Worm (Caenorhabditis elegans) whole organism, L2 larva: Measurements from ENCODE around the gene drl-1.

Experiments used
- ceh-82 ChIP-seq: fragments of 150-350 bp; optimal IDR thresholded peaks from 2 replicates; lab custom pipeline; 2014; ENCODE audit warnings: missing biosample characterization, missing genetic modification characterization
- lin-13 ChIP-seq: fragments of 150-350 bp; optimal IDR thresholded peaks from 2 replicates; lab custom pipeline; 2014; ENCODE audit warnings: missing biosample characterization, missing genetic modification reagents, missing genetic modification characterization
- mab-5 ChIP-seq: fragments of 150-350 bp; optimal IDR thresholded peaks from 2 replicates; lab custom pipeline; 2014; ENCODE audit warnings: missing biosample characterization, missing genetic modification characterization
- nhr-23 ChIP-seq: fragments of 150-350 bp; optimal IDR thresholded peaks from 2 replicates; lab custom pipeline; 2014; ENCODE audit warnings: missing biosample characterization, missing genetic modification reagents, missing genetic modification characterization
- nhr-237 ChIP-seq: fragments of 150-350 bp; optimal IDR thresholded peaks from 2 replicates; lab custom pipeline; 2014; ENCODE audit warnings: missing biosample characterization, missing genetic modification characterization
- nhr-25 ChIP-seq: fragments of 150-350 bp; sonication (generic microtip); optimal IDR thresholded peaks from 3 replicates; lab custom pipeline; 2014; ENCODE audit warnings: missing biosample characterization, missing genetic modification characterization
- nhr-6 ChIP-seq: fragments of 150-350 bp; optimal IDR thresholded peaks from 2 replicates; lab custom pipeline; 2014; ENCODE audit warnings: missing biosample characterization, missing genetic modification characterization
- snpc-4 ChIP-seq: fragments of 150-350 bp; optimal IDR thresholded peaks from 2 replicates; lab custom pipeline; 2014; ENCODE audit warnings: missing biosample characterization, missing genetic modification characterization
- unc-39 ChIP-seq: fragments of 150-350 bp; optimal IDR thresholded peaks from 2 replicates; lab custom pipeline; 2014; ENCODE audit warnings: missing biosample characterization, missing genetic modification characterization
- unc-62 ChIP-seq: fragments of 150-350 bp; optimal IDR thresholded peaks from 2 replicates; lab custom pipeline; 2014; ENCODE audit warnings: missing biosample characterization, missing genetic modification reagents, missing genetic modification characterization
- zag-1 ChIP-seq: fragments of 150-350 bp; optimal IDR thresholded peaks from 2 replicates; lab custom pipeline; 2014; ENCODE audit warnings: missing biosample characterization, missing genetic modification characterization

DNA sequence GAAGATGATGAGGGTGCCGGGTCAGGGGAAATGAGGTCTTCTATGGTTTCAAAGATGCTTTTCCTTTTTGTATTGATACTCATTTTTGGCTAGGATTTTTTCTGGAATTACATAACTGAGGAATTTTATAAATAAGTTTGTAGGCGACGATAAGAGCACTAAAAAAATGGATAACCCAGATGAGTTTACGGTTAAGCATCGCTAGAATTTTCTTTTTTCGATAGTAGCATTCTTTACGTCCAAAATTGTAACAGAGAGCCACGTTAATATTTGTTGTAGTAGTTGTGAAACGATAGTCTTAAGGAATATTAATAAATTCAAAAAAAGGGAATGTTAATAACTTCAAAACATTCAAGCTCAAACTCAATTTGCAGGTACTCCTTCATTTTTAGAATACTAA lies 11.2 kb upstream of the drl-1 start, which contains the start of gene snai-1:
- TF ChIP-seq ceh-82: no peak
- no peak for TF ChIP-seq nhr-23 (tag; lab: Kevin White, UChicago)
- no peak for TF ChIP-seq lin-13
- TF ChIP-seq nhr-237 (tag; lab: Kevin White, UChicago): no peak
- TF ChIP-seq unc-62 (GFP tag; lab: Kevin White, UChicago): no peak
- TF ChIP-seq zag-1 (tag; lab: Kevin White, UChicago): no peak
- no peak for TF ChIP-seq mab-5
- no peak for TF ChIP-seq snpc-4 (tag; lab: Kevin White, UChicago)
- TF ChIP-seq nhr-25 (tag; lab: Kevin White, UChicago): no peak
- TF ChIP-seq unc-39 (tag; lab: Kevin White, UChicago): no peak
- no peak for TF ChIP-seq nhr-6 (tag; lab: Kevin White, UChicago)
